Worm (Caenorhabditis elegans): ENCODE results near the gene srh-67.

DNA sequence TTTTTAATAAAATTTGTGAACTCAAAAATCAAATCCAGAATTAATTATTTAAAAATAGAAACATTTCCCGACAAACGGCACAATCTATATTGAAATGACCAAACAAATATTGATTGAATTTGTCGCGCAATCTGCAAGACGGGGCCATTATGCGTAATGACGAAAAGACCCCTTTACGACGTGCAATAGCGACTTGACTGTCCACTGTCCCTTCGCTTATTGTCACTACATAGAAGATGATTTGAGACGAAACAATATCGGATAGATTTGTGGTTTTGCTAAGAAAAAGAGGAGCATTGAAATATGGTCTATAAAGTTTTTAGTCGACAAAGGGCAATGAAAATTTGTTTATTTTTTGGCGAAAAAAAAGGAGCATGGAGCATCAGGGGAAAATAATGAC is 42.2 kb downstream of the srh-67 start:
- TF ChIP-seq unc-55 (GFP tag; optimal IDR thresholded peaks at IDR 0.05) (no peak), nhr-237 (tag; optimal IDR thresholded peaks at IDR 0.05) (no peak), snpc-4 (tag; optimal IDR thresholded peaks at IDR 0.05) (no peak), ztf-11 (tag; optimal IDR thresholded peaks at IDR 0.05) (no peak), ztf-4 (tag; optimal IDR thresholded peaks at IDR 0.05) (no peak), ZK546.5 (tag; optimal IDR thresholded peaks at IDR 0.05) (no peak), mab-5 (tag; optimal IDR thresholded peaks at IDR 0.05) (no peak), egl-27 (tag; optimal IDR thresholded peaks at IDR 0.05) (no peak), sma-3 (GFP tag; optimal IDR thresholded peaks at IDR 0.05) (no peak), aly-2 (tag; optimal IDR thresholded peaks at IDR 0.05) (no peak), lin-39 (tag; optimal IDR thresholded peaks at IDR 0.05) (no peak), unc-62 (GFP tag; optimal IDR thresholded peaks at IDR 0.05) (no peak), skn-1 (tag; optimal IDR thresholded peaks at IDR 0.05) (no peak), nhr-77 (tag; optimal IDR thresholded peaks at IDR 0.05) (no peak)
